Worm (Caenorhabditis elegans) whole organism, L1 larva: ENCODE measurements around the gene T05A7.1.

Experiments
- F16B12.6 ChIP-seq: fragments of 150-350 bp; optimal IDR thresholded peaks from 2 replicates; lab custom pipeline; 2014; ENCODE audit warnings: missing biosample characterization, missing genetic modification characterization
- Y116A8C.19 ChIP-seq: sonication (generic microtip); optimal IDR thresholded peaks from 2 replicates; lab custom pipeline; 2016; ENCODE audit warnings: missing compliant biosample characterization, missing genetic modification characterization, borderline replicate concordance
- blmp-1 ChIP-seq: fragments of 150-350 bp; optimal IDR thresholded peaks from 2 replicates; lab custom pipeline; 2014; ENCODE audit warnings: missing biosample characterization, missing genetic modification characterization
- ceh-8 ChIP-seq: fragments of 200-800 bp; sonication (Bioruptor generic); optimal IDR thresholded peaks from 2 replicates; lab custom pipeline; 2018; ENCODE audit warnings: mild to moderate bottlenecking, missing genetic modification characterization, moderate library complexity, missing compliant biosample characterization
- ceh-82 ChIP-seq, 3 experiments: fragments of 150-350 bp in 1 of 3; sonication (generic microtip) in 2 of 3; optimal IDR thresholded peaks; 2 replicates each; lab custom pipeline; 2014 to 2017; ENCODE audit warnings: missing biosample characterization in 3 of 3, missing genetic modification characterization in 3 of 3
- ceh-88 ChIP-seq: fragments of 200-800 bp; sonication (Bioruptor generic); IDR thresholded peaks from 2 replicates; pipeline ENCODE4 v1.3.6; 2022; ENCODE audit warnings: missing genetic modification characterization, missing compliant biosample characterization
- ceh-90 ChIP-seq: sonication (generic microtip); optimal IDR thresholded peaks from 2 replicates; lab custom pipeline; 2016; ENCODE audit warnings: missing genetic modification characterization, missing compliant biosample characterization
- ces-1 ChIP-seq: fragments of 150-350 bp; optimal IDR thresholded peaks from 2 replicates; lab custom pipeline; 2014; ENCODE audit warnings: missing biosample characterization, missing genetic modification reagents, missing genetic modification characterization
- dpl-1 ChIP-seq, 3 experiments: fragments of 150-350 bp in 2 of 3; sonication (generic microtip) in 1 of 3; optimal IDR thresholded peaks; 2 replicates each; lab custom pipeline; 2014 to 2017; ENCODE audit warnings: missing biosample characterization in 3 of 3, missing genetic modification characterization in 3 of 3, missing genetic modification reagents in 3 of 3
- dsc-1 ChIP-seq: sonication (generic microtip); optimal IDR thresholded peaks from 2 replicates; lab custom pipeline; 2016; ENCODE audit warnings: mild to moderate bottlenecking, missing genetic modification characterization, missing compliant biosample characterization
- efl-1 ChIP-seq, 4 experiments: fragments of 150-350 bp; optimal IDR thresholded peaks in 3 of 4; peaks in 1 of 4; 1 replicate in 1 of 4; 2 replicates in 3 of 4; lab custom pipeline; 2014; ENCODE audit warnings: missing biosample characterization in 2 of 4, missing genetic modification characterization in 2 of 4, missing genetic modification reagents in 2 of 4
- elt-2 ChIP-seq: sonication (generic microtip); optimal IDR thresholded peaks from 2 replicates; lab custom pipeline; 2016; ENCODE audit warnings: missing genetic modification characterization, mild to moderate bottlenecking, inconsistent platforms, missing compliant biosample characterization, missing genetic modification reagents
- elt-3 ChIP-seq, 6 experiments: fragments of 150-350 bp in 1 of 6; sonication (generic microtip); optimal IDR thresholded peaks; 2 replicates each; lab custom pipeline; 2017 to 2018; ENCODE audit warnings: missing biosample characterization in 6 of 6, missing genetic modification characterization in 6 of 6, inconsistent platforms in 1 of 6
- fkh-4 ChIP-seq: sonication (generic microtip); optimal IDR thresholded peaks from 2 replicates; lab custom pipeline; 2016; ENCODE audit warnings: missing compliant biosample characterization, missing genetic modification characterization, borderline replicate concordance
- fos-1 ChIP-seq: fragments of 150-350 bp; optimal IDR thresholded peaks from 2 replicates; lab custom pipeline; 2014; ENCODE audit warnings: missing biosample characterization, missing genetic modification characterization
- grh-1 ChIP-seq: fragments of 200-800 bp; sonication (Bioruptor generic); IDR thresholded peaks from 2 replicates; pipeline ENCODE4 v1.3.6; 2022; ENCODE audit warnings: missing genetic modification reagents, missing genetic modification characterization, missing compliant biosample characterization
- hlh-4 ChIP-seq: sonication (generic microtip); optimal IDR thresholded peaks from 2 replicates; lab custom pipeline; 2016; ENCODE audit warnings: mild to moderate bottlenecking, missing genetic modification characterization, missing compliant biosample characterization
- jun-1 ChIP-seq: fragments of 150-350 bp; optimal IDR thresholded peaks from 2 replicates; lab custom pipeline; 2014; ENCODE audit warnings: missing biosample characterization, missing genetic modification reagents, missing genetic modification characterization
- lin-14 ChIP-seq: fragments of 200-800 bp; sonication (Bioruptor generic); optimal IDR thresholded peaks from 2 replicates; lab custom pipeline; 2018; ENCODE audit warnings: mild to moderate bottlenecking, missing genetic modification characterization, moderate library complexity, missing compliant biosample characterization
- lin-39 ChIP-seq: fragments of 150-350 bp; optimal IDR thresholded peaks from 2 replicates; lab custom pipeline; 2014; ENCODE audit warnings: missing biosample characterization, missing genetic modification reagents, missing genetic modification characterization
- lir-3 ChIP-seq: sonication (generic microtip); optimal IDR thresholded peaks from 2 replicates; lab custom pipeline; 2016; ENCODE audit warnings: mild to moderate bottlenecking, missing genetic modification characterization, moderate library complexity, missing compliant biosample characterization; ENCODE audit not compliant: poor library complexity
- lsy-2 ChIP-seq, 2 experiments: fragments of 150-350 bp; optimal IDR thresholded peaks; 2 replicates each; lab custom pipeline; 2014; ENCODE audit warnings: missing biosample characterization in 2 of 2, missing genetic modification characterization in 2 of 2
- mab-9 ChIP-seq: fragments of 200-800 bp; sonication (Bioruptor generic); IDR thresholded peaks from 2 replicates; pipeline ENCODE4 v1.3.6; 2022; ENCODE audit warnings: missing genetic modification reagents, missing genetic modification characterization, missing compliant biosample characterization
- mdl-1 ChIP-seq, 2 experiments: fragments of 150-350 bp; optimal IDR thresholded peaks; 2 replicates each; lab custom pipeline; 2014 to 2017; ENCODE audit warnings: missing biosample characterization in 2 of 2, missing genetic modification characterization in 2 of 2, inconsistent platforms in 1 of 2
- mef-2 ChIP-seq: fragments of 150-350 bp; optimal IDR thresholded peaks from 2 replicates; lab custom pipeline; 2014; ENCODE audit warnings: missing biosample characterization, missing genetic modification characterization
- mep-1 ChIP-seq: fragments of 150-350 bp; optimal IDR thresholded peaks from 2 replicates; lab custom pipeline; 2014; ENCODE audit warnings: missing biosample characterization, missing genetic modification characterization
- nhr-12 ChIP-seq: sonication (generic microtip); optimal IDR thresholded peaks from 2 replicates; lab custom pipeline; 2017; ENCODE audit warnings: missing biosample characterization, missing genetic modification characterization
- nhr-19 ChIP-seq: fragments of 200-800 bp; sonication (Bioruptor generic); conservative IDR thresholded peaks from 2 replicates; pipeline ENCODE4 v1.3.6; 2022; ENCODE audit warnings: missing genetic modification characterization, missing compliant biosample characterization
- nhr-20 ChIP-seq: sonication (generic microtip); optimal IDR thresholded peaks from 2 replicates; lab custom pipeline; 2016; ENCODE audit warnings: mild to moderate bottlenecking, missing genetic modification characterization, missing compliant biosample characterization
- nhr-47 ChIP-seq: sonication (generic microtip); optimal IDR thresholded peaks from 2 replicates; lab custom pipeline; 2016; ENCODE audit warnings: mild to moderate bottlenecking, missing genetic modification characterization, moderate library complexity, missing compliant biosample characterization
- nhr-71 ChIP-seq: sonication (generic microtip); optimal IDR thresholded peaks from 2 replicates; lab custom pipeline; 2016; ENCODE audit warnings: mild to moderate bottlenecking, missing genetic modification characterization, moderate library complexity, missing compliant biosample characterization
- nhr-84 ChIP-seq: sonication (generic microtip); optimal IDR thresholded peaks from 2 replicates; lab custom pipeline; 2017; ENCODE audit warnings: missing biosample characterization, missing genetic modification characterization
- nhr-85 ChIP-seq: sonication (generic microtip); peaks from one replicate; lab custom pipeline; 2016; ENCODE audit warnings: missing genetic modification characterization, inconsistent platforms, missing compliant biosample characterization
- nhr-90 ChIP-seq: sonication (generic microtip); optimal IDR thresholded peaks from 2 replicates; lab custom pipeline; 2016; ENCODE audit warnings: mild to moderate bottlenecking, missing genetic modification characterization, missing compliant biosample characterization; ENCODE audit not compliant: poor library complexity
- pax-3 ChIP-seq: fragments of 200-800 bp; sonication (Bioruptor generic); optimal IDR thresholded peaks from 2 replicates; lab custom pipeline; 2018; ENCODE audit warnings: mild to moderate bottlenecking, missing genetic modification characterization, moderate library complexity, missing compliant biosample characterization
- rnt-1 ChIP-seq: sonication (generic microtip); optimal IDR thresholded peaks from 2 replicates; lab custom pipeline; 2016; ENCODE audit warnings: mild to moderate bottlenecking, missing genetic modification characterization, moderate library complexity, missing compliant biosample characterization
- snpc-4 ChIP-seq: fragments of 150-350 bp; optimal IDR thresholded peaks from 2 replicates; lab custom pipeline; 2014; ENCODE audit warnings: missing biosample characterization, missing genetic modification characterization
- sox-4 ChIP-seq: sonication (generic microtip); optimal IDR thresholded peaks from 2 replicates; lab custom pipeline; 2016; ENCODE audit warnings: missing genetic modification characterization, missing compliant biosample characterization
- tlp-1 ChIP-seq: fragments of 150-350 bp; optimal IDR thresholded peaks from 2 replicates; lab custom pipeline; 2014; ENCODE audit warnings: missing biosample characterization, missing genetic modification characterization
- unc-30 ChIP-seq: sonication (generic microtip); optimal IDR thresholded peaks from 2 replicates; lab custom pipeline; 2017; ENCODE audit warnings: missing biosample characterization, missing genetic modification characterization
- unc-98 ChIP-seq: fragments of 200-800 bp; sonication (Bioruptor generic); IDR thresholded peaks from 2 replicates; pipeline ENCODE4 v1.3.6; 2022; ENCODE audit warnings: missing genetic modification characterization, missing compliant biosample characterization
- vab-15 ChIP-seq: sonication (generic microtip); optimal IDR thresholded peaks from 2 replicates; lab custom pipeline; 2017; ENCODE audit warnings: missing genotype, mild to moderate bottlenecking, missing genetic modification characterization, missing compliant biosample characterization
- ztf-11 ChIP-seq, 2 experiments: sonication (generic microtip); optimal IDR thresholded peaks; 2 replicates each; lab custom pipeline; 2016 to 2017; ENCODE audit warnings: missing genetic modification characterization in 2 of 2, missing biosample characterization in 1 of 2, missing compliant biosample characterization in 1 of 2

Gene T05A7.1

ce11 chrII:4677916-4678315, at the start of gene T05A7.1:
T05A7.1 (plus strand) TSS chrII:4678216.
- TF ChIP-seq lir-3 (tag; lab: Kevin White, UChicago) (no peak), nhr-85 (tag; lab: Kevin White, UChicago) (no peak), lin-39 (tag; lab: Kevin White, UChicago) (no peak), hlh-4 (tag; lab: Kevin White, UChicago) (no peak), snpc-4 (no peak), unc-98 (no peak), efl-1 (optimal IDR thresholded peaks at IDR 0.05; lab: Kevin White, UChicago) (no peak), efl-1 (GFP tag; optimal IDR thresholded peaks at IDR 0.05 in 1 of 2; lab: Kevin White, UChicago) (no peak)
- TF ChIP-seq, all 84 proteins: peak for 0

- no peak for TF ChIP-seq dsc-1 (tag; lab: Kevin White, UChicago)
- TF ChIP-seq vab-15 (tag; lab: Kevin White, UChicago) = no peak
- no peak for TF ChIP-seq elt-3 (tag; optimal IDR thresholded peaks at IDR 0.05; lab: Kevin White, UChicago)
- TF ChIP-seq ceh-82 (tag; optimal IDR thresholded peaks at IDR 0.05; lab: Kevin White, UChicago) = no peak
- TF ChIP-seq elt-2 (tag; lab: Kevin White, UChicago) = no peak
- no peak for TF ChIP-seq nhr-20 (tag; lab: Kevin White, UChicago)
- TF ChIP-seq blmp-1 (tag; lab: Kevin White, UChicago) = no peak
- TF ChIP-seq hlh-4 (tag; lab: Kevin White, UChicago) = no peak
- TF ChIP-seq efl-1 (optimal IDR thresholded peaks at IDR 0.05; lab: Kevin White, UChicago) = no peak
- TF ChIP-seq efl-1 (GFP tag; optimal IDR thresholded peaks at IDR 0.05 in 1 of 2; lab: Kevin White, UChicago) = no peak
- TF ChIP-seq unc-30 = no peak
- no peak for TF ChIP-seq tlp-1 (tag; lab: Kevin White, UChicago)
- no peak for TF ChIP-seq pax-3 (tag; lab: Kevin White, UChicago)
- no peak for TF ChIP-seq nhr-84 (tag; lab: Kevin White, UChicago)
- TF ChIP-seq, all 84 proteins: peak for 0
Measured at ce11 chrII:4631479-4631878, 46.5 kb upstream of the T05A7.1 start.

DNA sequence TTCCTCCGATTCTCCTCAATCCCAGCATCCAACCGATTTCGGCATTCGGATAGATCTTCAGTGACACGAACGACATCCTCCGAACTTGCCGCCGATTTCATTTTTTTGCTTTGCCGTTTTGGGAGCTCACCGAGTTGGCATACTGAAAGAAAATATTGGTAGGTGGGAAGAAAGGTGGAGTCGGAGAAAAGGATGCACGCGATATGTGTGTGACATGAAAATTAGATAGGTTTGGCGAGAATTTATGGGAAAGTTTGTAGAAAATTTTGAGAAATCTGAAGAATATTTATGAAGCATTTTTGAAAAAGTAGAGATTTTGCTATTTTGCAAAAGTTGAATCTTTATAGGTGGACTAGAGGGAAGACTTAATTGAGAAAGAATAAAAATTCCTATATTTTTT, 39.8 kb upstream of the T05A7.1 start, which contains the start of gene che-10:
Gene che-10 (minus strand): TSS at position 101 of the 400 bp plus-strand sequence.
- TF ChIP-seq efl-1 (optimal IDR thresholded peaks at IDR 0.05; lab: Kevin White, UChicago) (no peak), efl-1 (GFP tag; optimal IDR thresholded peaks at IDR 0.05 in 1 of 2; lab: Kevin White, UChicago) (peak in 1 of 2 experiments; percentile 66), ztf-11 (tag; optimal IDR thresholded peaks at IDR 0.05; lab: Kevin White, UChicago) (no peak)

- no peak for TF ChIP-seq lsy-2 (tag; optimal IDR thresholded peaks at IDR 0.05; lab: Kevin White, UChicago)
- TF ChIP-seq tlp-1 (tag; lab: Kevin White, UChicago) = no peak
- TF ChIP-seq F16B12.6 (tag; lab: Kevin White, UChicago) = no peak
- TF ChIP-seq unc-30 = no peak
- peak; percentile 31 for TF ChIP-seq mep-1 (tag; lab: Kevin White, UChicago)
- no peak for TF ChIP-seq ces-1
- TF ChIP-seq nhr-19 (GFP tag; lab: Robert Waterston, UW) = no peak
- no peak for TF ChIP-seq nhr-12 (tag; lab: Kevin White, UChicago)
- TF ChIP-seq lir-3 (tag; lab: Kevin White, UChicago) = no peak
- peak; percentile 50 for TF ChIP-seq grh-1 (GFP tag; lab: Robert Waterston, UW)
- no peak for TF ChIP-seq ceh-88
- TF ChIP-seq mdl-1 (tag; optimal IDR thresholded peaks at IDR 0.05; lab: Kevin White, UChicago) = no peak
- TF ChIP-seq lin-39 (tag; lab: Kevin White, UChicago) = no peak
- TF ChIP-seq nhr-85 (tag; lab: Kevin White, UChicago) = peak; percentile 65
- no peak for TF ChIP-seq snpc-4
- TF ChIP-seq ceh-90 = no peak
- no peak for TF ChIP-seq nhr-90 (tag; lab: Kevin White, UChicago)
- peak; percentile 79 for TF ChIP-seq blmp-1 (tag; lab: Kevin White, UChicago)
- no peak for TF ChIP-seq fos-1
- peak in 1 of 6 experiments; percentile 38 for TF ChIP-seq elt-3 (tag; optimal IDR thresholded peaks at IDR 0.05; lab: Kevin White, UChicago)
- no peak for TF ChIP-seq sox-4 (tag; lab: Kevin White, UChicago)
- no peak for TF ChIP-seq ztf-11 (tag; optimal IDR thresholded peaks at IDR 0.05; lab: Kevin White, UChicago)
- TF ChIP-seq nhr-47 = no peak
- TF ChIP-seq jun-1 = no peak
- peak in 1 of 2 experiments; percentile 8 for TF ChIP-seq efl-1 (optimal IDR thresholded peaks at IDR 0.05; lab: Kevin White, UChicago)
- TF ChIP-seq efl-1 (GFP tag; optimal IDR thresholded peaks at IDR 0.05 in 1 of 2; lab: Kevin White, UChicago) = peak in 1 of 2 experiments; percentile 87
- no peak for TF ChIP-seq fkh-4 (tag; lab: Kevin White, UChicago)
- TF ChIP-seq mab-9 (GFP tag; lab: Robert Waterston, UW) = no peak
- no peak for TF ChIP-seq dpl-1 (GFP tag; optimal IDR thresholded peaks at IDR 0.05; lab: Kevin White, UChicago)
- TF ChIP-seq mef-2 (tag; lab: Kevin White, UChicago) = no peak
- TF ChIP-seq nhr-71 (tag; lab: Kevin White, UChicago) = no peak
- TF ChIP-seq ceh-8 (GFP tag; lab: Kevin White, UChicago) = no peak
- TF ChIP-seq rnt-1 (tag; lab: Kevin White, UChicago) = no peak
- TF ChIP-seq Y116A8C.19 = no peak
- peak; percentile 69 for TF ChIP-seq lin-14
Measured at ce11 chrII:4638891-4639290, 39.1 kb upstream of the T05A7.1 start.
